Worm (Caenorhabditis elegans) whole organism, young adult: ENCODE measurements around the gene tax-6.
A peak's percentile ranks its signal among the peaks of the same experiment; 100 is the strongest.

ENCODE experiments used
- B0261.1 ChIP-seq: sonication (generic microtip); optimal IDR thresholded peaks from 2 replicates; lab custom pipeline; 2016; ENCODE audit warnings: mild to moderate bottlenecking, missing genetic modification characterization, moderate library complexity, missing compliant biosample characterization
- B0336.3 ChIP-seq: fragments of 200-800 bp; sonication (Bioruptor generic); IDR thresholded peaks from 2 replicates; pipeline ENCODE4 v1.3.6; 2022; ENCODE audit warnings: missing genetic modification characterization, missing compliant biosample characterization
- F22D6.2 ChIP-seq: sonication (generic microtip); optimal IDR thresholded peaks from 2 replicates; lab custom pipeline; 2016; ENCODE audit warnings: mild to moderate bottlenecking, missing genetic modification characterization, missing compliant biosample characterization
- F37B4.10 ChIP-seq: fragments of 200-800 bp; sonication (Bioruptor generic); IDR thresholded peaks from 2 replicates; pipeline ENCODE4 v1.3.6; 2022; ENCODE audit warnings: missing genetic modification characterization, missing compliant biosample characterization
- F55B11.4 ChIP-seq: sonication (generic microtip); optimal IDR thresholded peaks from 2 replicates; lab custom pipeline; 2016; ENCODE audit warnings: missing compliant biosample characterization, missing genetic modification characterization, borderline replicate concordance; ENCODE audit not compliant: insufficient read depth
- F57C9.4 ChIP-seq: sonication (generic microtip); optimal IDR thresholded peaks from 2 replicates; lab custom pipeline; 2017; ENCODE audit warnings: mild to moderate bottlenecking, missing genetic modification characterization, missing compliant biosample characterization
- T26A5.8 ChIP-seq: sonication (generic microtip); optimal IDR thresholded peaks from 2 replicates; lab custom pipeline; 2016; ENCODE audit warnings: missing genetic modification characterization, missing compliant biosample characterization
- Y56A3A.18 ChIP-seq: fragments of 200-800 bp; sonication (Bioruptor generic); IDR thresholded peaks from 2 replicates; pipeline ENCODE4 v1.3.6; 2022; ENCODE audit warnings: missing genetic modification reagents, missing genetic modification characterization, missing compliant biosample characterization
- ZK185.1 ChIP-seq: sonication (generic microtip); optimal IDR thresholded peaks from 2 replicates; lab custom pipeline; 2016; ENCODE audit warnings: mild to moderate bottlenecking, missing genetic modification characterization, missing compliant biosample characterization; ENCODE audit not compliant: poor library complexity, severe bottlenecking
- ama-1 ChIP-seq, 3 experiments: fragments of 150-350 bp in 1 of 3; sonication (generic microtip) in 2 of 3; optimal IDR thresholded peaks; 2 replicates each; lab custom pipeline; 2014 to 2018; ENCODE audit warnings: missing biosample characterization in 2 of 3, missing genetic modification characterization in 2 of 3, missing genetic modification reagents in 2 of 3
- athp-1 ChIP-seq: sonication (generic microtip); optimal IDR thresholded peaks from 2 replicates; lab custom pipeline; 2017; ENCODE audit warnings: mild to moderate bottlenecking, missing genetic modification characterization, missing compliant biosample characterization
- attf-5 ChIP-seq: fragments of 200-800 bp; sonication (Bioruptor generic); optimal IDR thresholded peaks from 2 replicates; lab custom pipeline; 2018; ENCODE audit warnings: mild to moderate bottlenecking, missing genetic modification characterization, missing compliant biosample characterization
- ceh-100 ChIP-seq: fragments of 200-800 bp; sonication (Bioruptor generic); IDR thresholded peaks from 2 replicates; pipeline ENCODE4 v1.3.6; 2022; ENCODE audit warnings: missing genetic modification reagents, missing genetic modification characterization, missing compliant biosample characterization
- ceh-79 ChIP-seq: sonication (generic microtip); optimal IDR thresholded peaks from 2 replicates; lab custom pipeline; 2017; ENCODE audit warnings: mild to moderate bottlenecking, missing genetic modification characterization, missing compliant biosample characterization
- ceh-91 ChIP-seq: fragments of 200-800 bp; sonication (Bioruptor generic); IDR thresholded peaks from 2 replicates; pipeline ENCODE4 v1.3.6; 2022; ENCODE audit warnings: missing genetic modification reagents, missing genetic modification characterization, missing compliant biosample characterization
- dox-1 ChIP-seq: fragments of 200-800 bp; sonication (Bioruptor generic); IDR thresholded peaks from 2 replicates; pipeline ENCODE4 v1.3.6; 2022; ENCODE audit warnings: missing genetic modification reagents, missing genetic modification characterization, missing compliant biosample characterization
- dpl-1 ChIP-seq: fragments of 150-350 bp; optimal IDR thresholded peaks from 2 replicates; lab custom pipeline; 2014; ENCODE audit warnings: missing biosample characterization, missing genetic modification reagents, missing genetic modification characterization
- egl-18 ChIP-seq: fragments of 200-800 bp; sonication (Bioruptor generic); IDR thresholded peaks from 2 replicates; pipeline ENCODE4 v1.3.6; 2022; ENCODE audit warnings: missing genetic modification reagents, missing genetic modification characterization, missing compliant biosample characterization
- egrh-3 ChIP-seq: fragments of 200-800 bp; sonication (Bioruptor generic); IDR thresholded peaks from 2 replicates; pipeline ENCODE4 v1.3.6; 2022; ENCODE audit warnings: missing genetic modification reagents, missing genetic modification characterization, missing compliant biosample characterization
- hsf-1 ChIP-seq: fragments of 200-800 bp; sonication (Bioruptor generic); IDR thresholded peaks from 2 replicates; pipeline ENCODE4 v1.3.6; 2022; ENCODE audit warnings: missing genetic modification reagents, missing genetic modification characterization, missing compliant biosample characterization
- let-526 ChIP-seq: fragments of 200-800 bp; sonication (Bioruptor generic); IDR thresholded peaks from 2 replicates; pipeline ENCODE4 v1.3.6; 2022; ENCODE audit warnings: missing genetic modification reagents, missing genetic modification characterization, missing compliant biosample characterization
- let-607 ChIP-seq, 2 experiments: fragments of 200-800 bp in 1 of 2; sonication (Bioruptor generic) in 1 of 2; sonication (generic microtip) in 1 of 2; optimal IDR thresholded peaks; 2 replicates each; lab custom pipeline; 2016 to 2018; ENCODE audit warnings: mild to moderate bottlenecking in 2 of 2, missing compliant biosample characterization in 2 of 2, missing genetic modification characterization in 2 of 2, moderate library complexity in 2 of 2, missing genotype in 1 of 2
- lin-40 ChIP-seq: sonication (generic microtip); optimal IDR thresholded peaks from 2 replicates; lab custom pipeline; 2016; ENCODE audit warnings: missing genetic modification characterization, mild to moderate bottlenecking, missing compliant biosample characterization, missing genotype, missing genetic modification reagents
- lin-54 ChIP-seq: fragments of 200-800 bp; sonication (Bioruptor generic); optimal IDR thresholded peaks from 2 replicates; lab custom pipeline; 2018; ENCODE audit warnings: mild to moderate bottlenecking, missing genetic modification characterization, missing compliant biosample characterization
- lsl-1 ChIP-seq: fragments of 200-800 bp; sonication (Bioruptor generic); optimal IDR thresholded peaks from 2 replicates; lab custom pipeline; 2018; ENCODE audit warnings: mild to moderate bottlenecking, missing genetic modification characterization, moderate library complexity, missing compliant biosample characterization
- madf-10 ChIP-seq: sonication (generic microtip); optimal IDR thresholded peaks from 2 replicates; lab custom pipeline; 2016; ENCODE audit warnings: mild to moderate bottlenecking, missing genetic modification characterization, missing compliant biosample characterization
- madf-3 ChIP-seq: fragments of 200-800 bp; sonication (Bioruptor generic); IDR thresholded peaks from 2 replicates; pipeline ENCODE4 v1.3.6; 2022; ENCODE audit warnings: missing genetic modification reagents, missing genetic modification characterization, missing compliant biosample characterization
- madf-8 ChIP-seq: fragments of 200-800 bp; sonication (Bioruptor generic); conservative IDR thresholded peaks from 2 replicates; pipeline ENCODE4 v1.3.6; 2022; ENCODE audit warnings: missing genetic modification reagents, missing genetic modification characterization, missing compliant biosample characterization
- nhr-179 ChIP-seq: sonication (generic microtip); optimal IDR thresholded peaks from 2 replicates; lab custom pipeline; 2016; ENCODE audit warnings: mild to moderate bottlenecking, missing genetic modification characterization, missing compliant biosample characterization
- nhr-27 ChIP-seq: fragments of 200-800 bp; sonication (Bioruptor generic); optimal IDR thresholded peaks from 2 replicates; lab custom pipeline; 2018; ENCODE audit warnings: mild to moderate bottlenecking, missing genetic modification characterization, moderate library complexity, missing compliant biosample characterization
- nhr-80 ChIP-seq: sonication (generic microtip); optimal IDR thresholded peaks from 2 replicates; lab custom pipeline; 2016; ENCODE audit warnings: missing genetic modification characterization, missing compliant biosample characterization
- nhr-90 ChIP-seq: sonication (generic microtip); optimal IDR thresholded peaks from 2 replicates; lab custom pipeline; 2016; ENCODE audit warnings: missing genotype, mild to moderate bottlenecking, missing genetic modification characterization, missing compliant biosample characterization
- pha-4 ChIP-seq: fragments of 150-350 bp; sonication (generic microtip); optimal IDR thresholded peaks from 2 replicates; lab custom pipeline; 2014; ENCODE audit warnings: missing biosample characterization, missing genetic modification reagents, missing genetic modification characterization
- rcor-1 ChIP-seq: fragments of 200-800 bp; sonication (Bioruptor generic); IDR thresholded peaks from 2 replicates; pipeline ENCODE4 v1.3.6; 2022; ENCODE audit warnings: missing genetic modification reagents, missing genetic modification characterization, missing compliant biosample characterization
- rec-8 ChIP-seq, 2 experiments: sonication (generic microtip); optimal IDR thresholded peaks; 2 replicates each; lab custom pipeline; 2016; ENCODE audit warnings: mild to moderate bottlenecking in 2 of 2, missing genetic modification characterization in 2 of 2, missing genetic modification reagents in 2 of 2, missing genotype in 2 of 2, missing biosample characterization in 1 of 2, missing compliant biosample characterization in 1 of 2, moderate library complexity in 1 of 2
- repo-1 ChIP-seq: sonication (generic microtip); optimal IDR thresholded peaks from 2 replicates; lab custom pipeline; 2017; ENCODE audit warnings: mild to moderate bottlenecking, missing genetic modification characterization, missing compliant biosample characterization
- sdz-38 ChIP-seq: sonication (generic microtip); optimal IDR thresholded peaks from 2 replicates; lab custom pipeline; 2016; ENCODE audit warnings: missing genotype, missing genetic modification characterization, missing compliant biosample characterization
- snpc-3.4 ChIP-seq: sonication (generic microtip); optimal IDR thresholded peaks from 2 replicates; lab custom pipeline; 2017; ENCODE audit warnings: missing genetic modification characterization, mild to moderate bottlenecking, missing compliant biosample characterization, antibody characterized with exemption, moderate library complexity, missing genotype, missing genetic modification reagents
- sptf-2 ChIP-seq: fragments of 200-800 bp; sonication (Bioruptor generic); optimal IDR thresholded peaks from 2 replicates; lab custom pipeline; 2018; ENCODE audit warnings: mild to moderate bottlenecking, missing genetic modification characterization, missing compliant biosample characterization
- tbp1 ChIP-seq: fragments of 200-800 bp; sonication (Bioruptor generic); optimal IDR thresholded peaks from 2 replicates; lab custom pipeline; 2018; ENCODE audit warnings: mild to moderate bottlenecking, missing genetic modification characterization, missing compliant biosample characterization
- tlf-1 ChIP-seq: fragments of 200-800 bp; sonication (Bioruptor generic); optimal IDR thresholded peaks from 2 replicates; lab custom pipeline; 2018; ENCODE audit warnings: mild to moderate bottlenecking, missing genetic modification characterization, missing compliant biosample characterization
- ztf-18 ChIP-seq: sonication (generic microtip); optimal IDR thresholded peaks from 2 replicates; lab custom pipeline; 2016; ENCODE audit warnings: missing genotype, mild to moderate bottlenecking, missing genetic modification characterization, missing compliant biosample characterization
- ztf-22 ChIP-seq: fragments of 200-800 bp; sonication (Bioruptor generic); optimal IDR thresholded peaks from 2 replicates; lab custom pipeline; 2018; ENCODE audit warnings: mild to moderate bottlenecking, missing genetic modification characterization, moderate library complexity, missing compliant biosample characterization
- ztf-25 ChIP-seq: fragments of 200-800 bp; sonication (Bioruptor generic); IDR thresholded peaks from 2 replicates; pipeline ENCODE4 v1.3.6; 2022; ENCODE audit warnings: missing genetic modification reagents, missing genetic modification characterization, missing compliant biosample characterization
- ztf-3 ChIP-seq: fragments of 200-800 bp; sonication (Bioruptor generic); optimal IDR thresholded peaks from 2 replicates; lab custom pipeline; 2018; ENCODE audit warnings: mild to moderate bottlenecking, missing genetic modification characterization, missing compliant biosample characterization

Gene tax-6

DNA sequence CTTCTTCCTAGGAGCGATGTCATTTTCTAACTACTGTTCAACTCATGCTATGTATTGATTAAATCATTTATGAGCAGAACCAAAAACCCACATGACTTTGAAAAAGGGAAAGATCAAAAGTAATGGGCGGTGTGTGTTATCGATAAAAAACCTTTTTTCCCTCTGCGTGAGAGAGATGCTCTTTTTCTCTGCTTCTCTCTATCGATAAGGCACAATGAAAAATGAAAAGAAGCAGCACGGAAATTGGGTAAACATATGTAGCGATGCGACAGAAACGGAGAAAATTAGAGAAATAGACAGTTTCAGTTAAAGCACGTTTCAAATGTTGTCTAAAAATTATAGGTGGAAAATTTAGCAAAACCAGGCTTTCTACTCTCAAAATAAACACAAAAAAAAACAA, 945 bp upstream of the tax-6 start (continued):
- no peak for TF ChIP-seq F22D6.2
- no peak for TF ChIP-seq hsf-1 (GFP tag; lab: Robert Waterston, UW)
- no peak for TF ChIP-seq repo-1
- no peak for TF ChIP-seq F57C9.4 (tag; lab: Kevin White, UChicago)
- TF ChIP-seq athp-1 (tag; lab: Kevin White, UChicago) = no peak
- TF ChIP-seq ztf-18 = no peak
- no peak for TF ChIP-seq ceh-100 (GFP tag; lab: Robert Waterston, UW)
- TF ChIP-seq ztf-25 (GFP tag; lab: Robert Waterston, UW) = no peak
- no peak for TF ChIP-seq egl-18 (GFP tag; lab: Robert Waterston, UW)
- peak; percentile 65 for TF ChIP-seq attf-5 (GFP tag; lab: Kevin White, UChicago)
- no peak for TF ChIP-seq nhr-179 (tag; lab: Kevin White, UChicago)
- no peak for TF ChIP-seq B0336.3 (GFP tag; lab: Robert Waterston, UW)
- no peak for TF ChIP-seq snpc-3.4
- no peak for TF ChIP-seq dox-1 (GFP tag; lab: Robert Waterston, UW)
- TF ChIP-seq nhr-90 (tag; lab: Kevin White, UChicago) = no peak
- no peak for TF ChIP-seq F55B11.4 (tag; lab: Kevin White, UChicago)
- TF ChIP-seq nhr-27 (tag; lab: Kevin White, UChicago) = no peak
- TF ChIP-seq nhr-80 = peak; percentile 95
- TF ChIP-seq F37B4.10 = no peak
- no peak for TF ChIP-seq ceh-91 (GFP tag; lab: Robert Waterston, UW)
- TF ChIP-seq let-526 = no peak
- no peak for TF ChIP-seq egrh-3 (GFP tag; lab: Robert Waterston, UW)
- TF ChIP-seq T26A5.8 (tag; lab: Kevin White, UChicago) = no peak
- TF ChIP-seq madf-3 = no peak
- no peak for TF ChIP-seq Y56A3A.18
- TF ChIP-seq B0261.1 (tag; lab: Kevin White, UChicago) = no peak
- TF ChIP-seq madf-8 = no peak
- TF ChIP-seq pha-4 = peak; percentile 63
- TF ChIP-seq lin-40 = peak; percentile 10
- TF ChIP-seq madf-10 (tag; lab: Kevin White, UChicago) = peak; percentile 17
- TF ChIP-seq rec-8 (tag; optimal IDR thresholded peaks at IDR 0.05; lab: Kevin White, UChicago) = no peak
- TF ChIP-seq lin-54 = peak; percentile 4
- no peak for TF ChIP-seq ZK185.1 (tag; lab: Kevin White, UChicago)
- TF ChIP-seq ztf-22 (GFP tag; lab: Kevin White, UChicago) = peak; percentile 34
- TF ChIP-seq, all 124 proteins: peak for 14

DNA sequence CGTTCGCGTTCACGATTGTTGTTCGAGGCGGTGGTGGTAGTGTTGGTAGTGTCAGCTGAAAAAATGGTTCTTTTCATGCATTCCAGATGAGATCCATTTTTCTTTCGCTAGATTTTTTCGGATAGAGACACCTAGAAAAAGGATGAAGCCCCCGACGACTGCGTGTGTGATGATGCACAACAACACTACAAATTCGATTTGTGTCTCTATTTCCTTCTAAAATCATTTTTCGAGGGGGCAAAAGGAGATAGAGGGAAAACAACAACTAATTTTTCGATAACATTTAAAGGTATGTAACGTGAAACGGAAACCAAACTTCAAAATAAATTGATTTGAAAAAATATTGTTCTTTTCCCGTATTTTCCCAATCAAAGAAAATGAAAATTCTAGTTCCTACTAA, 919 bp downstream of the tax-6 start:
- TF ChIP-seq ceh-79 (tag; lab: Kevin White, UChicago) (no peak), ama-1 (optimal IDR thresholded peaks at IDR 0.05; lab: Kevin White, UChicago) (no peak), ama-1 (GFP tag; optimal IDR thresholded peaks at IDR 0.05; lab: Kevin White, UChicago) (no peak), sdz-38 (tag; lab: Kevin White, UChicago) (no peak), tlf-1 (no peak), ztf-3 (GFP tag; lab: Kevin White, UChicago) (no peak), sptf-2 (no peak), let-607 (tag; optimal IDR thresholded peaks at IDR 0.05; lab: Kevin White, UChicago) (no peak), tbp1 (GFP tag; lab: Kevin White, UChicago) (no peak), dpl-1 (GFP tag; lab: Kevin White, UChicago) (no peak), rcor-1 (GFP tag; lab: Robert Waterston, UW) (no peak), lsl-1 (GFP tag; lab: Kevin White, UChicago) (no peak), F37B4.10 (no peak)
- TF ChIP-seq, all 124 proteins: peak for 0
